Fruit fly (Drosophila melanogaster): ENCODE results near the gene CG3847.

CG3847 gene

DNA sequence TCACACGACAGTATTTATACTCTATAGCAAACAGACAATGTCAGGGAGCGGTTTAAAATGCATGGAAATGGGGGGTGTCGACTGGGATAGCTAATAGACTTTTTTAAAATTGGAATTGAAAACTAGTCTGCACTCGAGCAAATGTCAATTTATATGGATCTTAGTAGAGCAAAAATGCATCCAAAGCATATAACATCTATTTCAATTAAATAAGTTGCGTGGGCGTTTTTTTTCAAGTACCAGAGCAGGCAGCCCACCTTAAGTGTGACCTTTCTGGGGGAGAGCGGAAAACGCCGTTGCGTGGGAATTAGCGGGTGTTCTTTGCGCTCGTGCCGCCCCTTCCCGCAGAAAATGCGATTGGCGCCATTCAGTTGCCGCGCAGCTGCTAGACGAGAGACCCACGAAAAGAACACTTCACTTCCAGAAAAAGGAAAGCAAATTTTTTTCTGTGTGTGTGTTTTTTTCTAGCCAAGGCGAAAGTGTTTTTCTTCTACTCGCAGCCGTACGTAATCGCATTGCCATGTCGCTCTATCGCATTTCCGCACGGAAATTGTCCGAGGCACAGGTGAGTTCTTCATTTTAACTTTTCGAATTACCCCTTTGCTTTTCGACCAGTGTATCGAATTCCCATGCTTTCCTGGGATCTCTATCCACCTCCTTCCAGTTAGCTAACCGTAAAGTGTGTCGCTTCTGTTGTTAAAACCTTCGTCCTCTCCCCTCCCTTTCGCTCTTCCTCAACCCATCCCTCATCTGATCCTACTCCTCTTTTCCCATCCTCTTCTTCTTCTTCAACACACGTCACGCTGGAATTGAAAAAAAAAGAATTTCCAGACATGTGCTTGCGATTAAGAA lies 5.2 kb downstream of the CG3847 start (continued):
- TF ChIP-seq CrebA (GFP tag; optimal IDR thresholded peaks at IDR 0.05; ENCODE audit: borderline replicate concordance) (no peak), h (GFP tag; optimal IDR thresholded peaks at IDR 0.05) (peak; percentile 43), Hnf4 (GFP tag; optimal IDR thresholded peaks at IDR 0.05) (no peak)

DNA sequence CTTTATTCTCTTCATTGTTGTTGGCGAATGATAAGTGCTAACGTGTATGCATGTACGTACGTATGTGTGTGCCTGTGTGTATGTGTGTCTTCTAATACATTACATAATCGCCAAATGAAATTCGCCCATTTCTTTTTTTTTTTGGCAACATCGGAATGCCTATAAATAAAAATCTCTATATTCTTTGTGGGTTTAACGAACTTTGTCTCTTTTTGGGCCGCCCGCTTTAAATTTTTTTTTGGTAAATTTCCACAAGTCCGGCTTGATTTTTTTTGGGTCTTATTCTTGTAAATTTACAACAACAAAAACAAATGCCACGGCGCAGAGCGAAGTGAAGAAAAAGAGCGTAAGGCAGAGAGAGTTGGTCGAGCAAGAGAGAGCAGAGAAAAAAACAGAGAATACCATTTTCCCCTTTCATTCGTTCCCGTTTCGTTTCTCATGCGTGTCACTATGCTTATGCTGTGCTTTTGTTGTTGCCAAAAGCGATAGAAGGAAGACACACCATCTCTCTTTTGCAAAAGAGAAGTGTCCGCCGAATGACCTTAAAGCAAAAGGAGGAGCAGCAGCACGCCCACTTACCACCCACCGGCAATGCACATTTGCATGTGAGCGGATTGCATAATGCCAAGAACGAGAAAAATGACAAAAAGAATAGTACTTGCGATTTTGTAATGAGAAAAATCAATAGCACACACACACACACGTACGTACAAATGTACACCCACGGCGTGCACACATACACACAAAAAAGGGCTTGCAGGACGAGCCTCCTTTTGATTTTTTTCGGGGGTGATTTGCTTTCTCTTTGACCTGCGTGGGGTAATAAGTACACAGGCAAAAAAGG lies 6.1 kb downstream of the CG3847 start:
- TF ChIP-seq ey (GFP tag; optimal IDR thresholded peaks at IDR 0.05) (no peak), dl (GFP tag; optimal IDR thresholded peaks at IDR 0.05; ENCODE audit: insufficient read depth in 1 of 2, partially characterized antibody in 2 of 2) (peak in 1 of 2 experiments; percentile 49), sage (GFP tag; optimal IDR thresholded peaks at IDR 0.05) (peak; percentile 24), tai (GFP tag; optimal IDR thresholded peaks at IDR 0.05) (peak; percentile 10), Dif (GFP tag; optimal IDR thresholded peaks at IDR 0.05; ENCODE audit: partially characterized antibody) (peak; percentile 43)

DNA sequence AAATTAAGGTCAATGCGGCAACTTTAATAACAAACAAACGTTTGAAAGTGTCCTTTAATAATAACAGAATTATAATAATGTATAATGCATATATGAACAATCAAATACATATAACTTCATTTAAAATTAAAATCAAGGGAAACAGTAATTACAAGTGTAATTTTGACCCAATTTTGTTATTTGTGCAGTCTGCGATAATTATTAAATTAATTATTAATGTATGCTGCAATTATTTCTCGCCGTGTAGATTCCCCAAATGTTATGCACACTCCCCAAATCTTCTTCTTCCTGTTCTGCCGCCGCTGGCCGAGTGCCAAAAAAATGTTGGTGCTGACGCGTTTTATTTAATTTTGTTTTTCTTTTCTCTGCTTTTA lies 6.7 kb downstream of the CG3847 start:
- TF ChIP-seq Rel (GFP tag; optimal IDR thresholded peaks at IDR 0.05): no peak
- TF ChIP-seq Rel (tag; optimal IDR thresholded peaks at IDR 0.05): peak; percentile 31
- TF ChIP-seq psq (GFP tag; optimal IDR thresholded peaks at IDR 0.05): peak; percentile 70
- TF ChIP-seq Dfd (GFP tag; optimal IDR thresholded peaks at IDR 0.05): peak; percentile 79
- peak; percentile 66 for TF ChIP-seq sv (GFP tag; optimal IDR thresholded peaks at IDR 0.05)
- peak; percentile 83 for TF ChIP-seq HLH106 (tag; optimal IDR thresholded peaks at IDR 0.05)
- TF ChIP-seq Jra (GFP tag; optimal IDR thresholded peaks at IDR 0.05): no peak
- TF ChIP-seq brk (GFP tag; optimal IDR thresholded peaks at IDR 0.05): peak; percentile 62
- TF ChIP-seq lola (GFP tag; optimal IDR thresholded peaks at IDR 0.05): no peak
- TF ChIP-seq woc (GFP tag; optimal IDR thresholded peaks at IDR 0.05): peak; percentile 7
- TF ChIP-seq OdsH (GFP tag; optimal IDR thresholded peaks at IDR 0.05): peak; percentile 75
- TF ChIP-seq fru (GFP tag; optimal IDR thresholded peaks at IDR 0.05): peak; percentile 52
- peak; percentile 77 for TF ChIP-seq rgr (GFP tag; optimal IDR thresholded peaks at IDR 0.05)
- peak; percentile 35 for TF ChIP-seq br (GFP tag; optimal IDR thresholded peaks at IDR 0.05)
- TF ChIP-seq CG9705 (GFP tag; optimal IDR thresholded peaks at IDR 0.05): peak; percentile 45
- peak; percentile 30 for TF ChIP-seq sage (GFP tag; optimal IDR thresholded peaks at IDR 0.05)
- no peak for TF ChIP-seq Vsx2 (GFP tag; optimal IDR thresholded peaks at IDR 0.05; ENCODE audit: partially characterized antibody)
- peak in 1 of 2 experiments; percentile 84 for TF ChIP-seq foxo (GFP tag; optimal IDR thresholded peaks at IDR 0.05)
- peak; percentile 83 for TF ChIP-seq Sp1 (GFP tag; optimal IDR thresholded peaks at IDR 0.05)
- TF ChIP-seq usp (GFP tag; optimal IDR thresholded peaks at IDR 0.05): no peak
- TF ChIP-seq dmrt93B (GFP tag; optimal IDR thresholded peaks at IDR 0.05): peak; percentile 70
- no peak for TF ChIP-seq CrebA (GFP tag; optimal IDR thresholded peaks at IDR 0.05; ENCODE audit: borderline replicate concordance)
- TF ChIP-seq Hr83 (GFP tag; optimal IDR thresholded peaks at IDR 0.05; ENCODE audit: poor library complexity, severe bottlenecking): no peak
- TF ChIP-seq Dif (GFP tag; optimal IDR thresholded peaks at IDR 0.05; ENCODE audit: partially characterized antibody): no peak
- no peak for TF ChIP-seq pan (optimal IDR thresholded peaks at IDR 0.05)
- TF ChIP-seq dl (GFP tag; optimal IDR thresholded peaks at IDR 0.05; ENCODE audit: insufficient read depth in 1 of 2, partially characterized antibody in 2 of 2): no peak
- TF ChIP-seq Abd-B (GFP tag; optimal IDR thresholded peaks at IDR 0.05): no peak
- TF ChIP-seq Hnf4 (GFP tag; optimal IDR thresholded peaks at IDR 0.05): peak; percentile 40
- TF ChIP-seq h (GFP tag; optimal IDR thresholded peaks at IDR 0.05): peak; percentile 67
- no peak for TF ChIP-seq Myc (optimal IDR thresholded peaks at IDR 0.05)
- TF ChIP-seq jim (GFP tag; optimal IDR thresholded peaks at IDR 0.05): no peak
- TF ChIP-seq Hr78 (GFP tag; optimal IDR thresholded peaks at IDR 0.05): no peak
- no peak for TF ChIP-seq dsf (GFP tag; optimal IDR thresholded peaks at IDR 0.05; ENCODE audit: borderline replicate concordance)
- TF ChIP-seq Mio (GFP tag; optimal IDR thresholded peaks at IDR 0.05): no peak
- no peak for TF ChIP-seq CG32264 (GFP tag; optimal IDR thresholded peaks at IDR 0.05)
- TF ChIP-seq ey (GFP tag; optimal IDR thresholded peaks at IDR 0.05): peak; percentile 36
- TF ChIP-seq tai (GFP tag; optimal IDR thresholded peaks at IDR 0.05): peak; percentile 30
- TF ChIP-seq GATAd (GFP tag; optimal IDR thresholded peaks at IDR 0.05): no peak
- no peak for TF ChIP-seq N (GFP tag; optimal IDR thresholded peaks at IDR 0.05)

All from whole organism, wandering third instar larva.